Fruit fly (Drosophila melanogaster): Measurements from ENCODE around the gene Uvrag.

- TF ChIP-seq rgr (GFP tag; optimal IDR thresholded peaks at IDR 0.05) (no peak), Jra (GFP tag; optimal IDR thresholded peaks at IDR 0.05) (peak; percentile 24), pan (optimal IDR thresholded peaks at IDR 0.05) (no peak)
Observed at dm6 chr2L:13289689-13290088, 3.1 kb downstream of the Uvrag start, which contains the start of gene CG31729.

All from whole organism, wandering third instar larva.